Worm (Caenorhabditis elegans) whole organism, L3 larva: ENCODE data around the gene C27F2.6.

Experiments
- R02D3.7 ChIP-seq: fragments of 150-350 bp; optimal IDR thresholded peaks from 2 replicates; lab custom pipeline; 2014; ENCODE audit warnings: missing biosample characterization, missing genetic modification characterization
- ZK546.5 ChIP-seq: sonication (generic microtip); optimal IDR thresholded peaks from 2 replicates; lab custom pipeline; 2017; ENCODE audit warnings: missing biosample characterization, missing genetic modification characterization
- aly-2 ChIP-seq: fragments of 150-350 bp; optimal IDR thresholded peaks from 2 replicates; lab custom pipeline; 2014; ENCODE audit warnings: missing biosample characterization, missing genetic modification characterization
- ceh-16 ChIP-seq: sonication (generic microtip); optimal IDR thresholded peaks from 2 replicates; lab custom pipeline; 2017; ENCODE audit warnings: missing biosample characterization, missing genetic modification characterization
- ceh-28 ChIP-seq: fragments of 150-350 bp; optimal IDR thresholded peaks from 2 replicates; lab custom pipeline; 2014; ENCODE audit warnings: missing biosample characterization, missing genetic modification reagents, missing genetic modification characterization
- ceh-82 ChIP-seq: fragments of 150-350 bp; optimal IDR thresholded peaks from 2 replicates; lab custom pipeline; 2014; ENCODE audit warnings: missing biosample characterization, missing genetic modification characterization
- ceh-9 ChIP-seq: sonication (generic microtip); optimal IDR thresholded peaks from 2 replicates; lab custom pipeline; 2018; ENCODE audit warnings: missing biosample characterization, missing genetic modification characterization
- daf-12 ChIP-seq: fragments of 150-350 bp; optimal IDR thresholded peaks from 2 replicates; lab custom pipeline; 2014; ENCODE audit warnings: missing biosample characterization, missing genetic modification reagents, missing genetic modification characterization
- egl-27 ChIP-seq: sonication (generic microtip); optimal IDR thresholded peaks from 4 replicates; lab custom pipeline; 2017; ENCODE audit warnings: missing biosample characterization, missing genetic modification reagents, missing genetic modification characterization
- egl-5 ChIP-seq: fragments of 150-350 bp; optimal IDR thresholded peaks from 2 replicates; lab custom pipeline; 2017; ENCODE audit warnings: missing biosample characterization, missing genetic modification reagents, missing genetic modification characterization, inconsistent platforms
- elt-1 ChIP-seq: fragments of 150-350 bp; optimal IDR thresholded peaks from 2 replicates; lab custom pipeline; 2014; ENCODE audit warnings: missing biosample characterization, missing genetic modification characterization
- elt-2 ChIP-seq: sonication (generic microtip); optimal IDR thresholded peaks from 2 replicates; lab custom pipeline; 2016; ENCODE audit warnings: missing genetic modification reagents, mild to moderate bottlenecking, missing genetic modification characterization, missing compliant biosample characterization
- eor-1 ChIP-seq, 2 experiments: fragments of 150-350 bp; optimal IDR thresholded peaks; 2 replicates each; lab custom pipeline; 2014 to 2018; ENCODE audit warnings: missing biosample characterization in 2 of 2, missing genetic modification characterization in 2 of 2
- fkh-10 ChIP-seq: sonication (generic microtip); optimal IDR thresholded peaks from 2 replicates; lab custom pipeline; 2017; ENCODE audit warnings: missing biosample characterization, missing genetic modification reagents, missing genetic modification characterization
- fkh-2 ChIP-seq: fragments of 150-350 bp; optimal IDR thresholded peaks from 2 replicates; lab custom pipeline; 2014; ENCODE audit warnings: missing biosample characterization, missing genetic modification reagents, missing genetic modification characterization
- fos-1 ChIP-seq: fragments of 150-350 bp; optimal IDR thresholded peaks from 2 replicates; lab custom pipeline; 2014; ENCODE audit warnings: missing biosample characterization, missing genetic modification characterization
- hmg-11 ChIP-seq: sonication (generic microtip); optimal IDR thresholded peaks from 2 replicates; lab custom pipeline; 2016; ENCODE audit warnings: missing genetic modification characterization, missing compliant biosample characterization
- jun-1 ChIP-seq: fragments of 150-350 bp; optimal IDR thresholded peaks from 2 replicates; lab custom pipeline; 2014; ENCODE audit warnings: missing biosample characterization, missing genetic modification reagents, missing genetic modification characterization
- lin-39 ChIP-seq: fragments of 150-350 bp; optimal IDR thresholded peaks from 2 replicates; lab custom pipeline; 2018; ENCODE audit warnings: missing biosample characterization, missing genetic modification reagents, missing genetic modification characterization
- lsy-12 ChIP-seq: sonication (generic microtip); optimal IDR thresholded peaks from 2 replicates; lab custom pipeline; 2016; ENCODE audit warnings: mild to moderate bottlenecking, missing genetic modification characterization, missing compliant biosample characterization
- mdl-1 ChIP-seq: fragments of 150-350 bp; optimal IDR thresholded peaks from 2 replicates; lab custom pipeline; 2014; ENCODE audit warnings: missing biosample characterization, missing genetic modification characterization
- nfya-1 ChIP-seq: sonication (generic microtip); optimal IDR thresholded peaks from 2 replicates; lab custom pipeline; 2017; ENCODE audit warnings: missing genetic modification characterization, mild to moderate bottlenecking, missing compliant biosample characterization, antibody characterized with exemption, moderate library complexity; ENCODE audit not compliant: insufficient read depth
- nhr-11 ChIP-seq: fragments of 150-350 bp; optimal IDR thresholded peaks from 2 replicates; lab custom pipeline; 2014; ENCODE audit warnings: missing biosample characterization, missing genetic modification characterization
- nhr-12 ChIP-seq: fragments of 150-350 bp; optimal IDR thresholded peaks from 2 replicates; lab custom pipeline; 2014; ENCODE audit warnings: missing biosample characterization, missing genetic modification characterization
- nhr-23 ChIP-seq: fragments of 150-350 bp; optimal IDR thresholded peaks from 2 replicates; lab custom pipeline; 2014; ENCODE audit warnings: missing biosample characterization, missing genetic modification reagents, missing genetic modification characterization
- nhr-237 ChIP-seq: fragments of 150-350 bp; optimal IDR thresholded peaks from 2 replicates; lab custom pipeline; 2014; ENCODE audit warnings: missing biosample characterization, missing genetic modification characterization
- nhr-25 ChIP-seq: sonication (generic microtip); optimal IDR thresholded peaks from 2 replicates; lab custom pipeline; 2017; ENCODE audit warnings: missing biosample characterization, missing genetic modification characterization
- nhr-28 ChIP-seq: fragments of 150-350 bp; optimal IDR thresholded peaks from 2 replicates; lab custom pipeline; 2014; ENCODE audit warnings: missing biosample characterization, missing genetic modification characterization
- nhr-43 ChIP-seq: sonication (generic microtip); optimal IDR thresholded peaks from 2 replicates; lab custom pipeline; 2016; ENCODE audit warnings: mild to moderate bottlenecking, missing genetic modification characterization, missing compliant biosample characterization; ENCODE audit not compliant: poor library complexity, severe bottlenecking
- nhr-76 ChIP-seq: fragments of 150-350 bp; sonication (generic microtip); optimal IDR thresholded peaks from 5 replicates; lab custom pipeline; 2014; ENCODE audit warnings: missing biosample characterization, missing genetic modification characterization
- nhr-77 ChIP-seq: fragments of 150-350 bp; optimal IDR thresholded peaks from 2 replicates; lab custom pipeline; 2014; ENCODE audit warnings: missing biosample characterization, missing genetic modification characterization
- pha-4 ChIP-seq: fragments of 150-350 bp; optimal IDR thresholded peaks from 2 replicates; lab custom pipeline; 2014; ENCODE audit warnings: missing biosample characterization, missing genetic modification reagents, missing genetic modification characterization
- pqm-1 ChIP-seq: fragments of 150-350 bp; optimal IDR thresholded peaks from 2 replicates; lab custom pipeline; 2017; ENCODE audit warnings: missing biosample characterization, missing genetic modification characterization, inconsistent platforms
- sea-2 ChIP-seq: fragments of 150-350 bp; sonication (generic microtip); optimal IDR thresholded peaks from 4 replicates; lab custom pipeline; 2014; ENCODE audit warnings: missing biosample characterization, missing genetic modification reagents, missing genetic modification characterization
- ztf-11 ChIP-seq: fragments of 150-350 bp; optimal IDR thresholded peaks from 2 replicates; lab custom pipeline; 2014; ENCODE audit warnings: missing biosample characterization, missing genetic modification characterization

C27F2.6 gene

ce11 chrIII:4962886-4963285 lies 17.4 kb downstream of the C27F2.6 start, which contains the start of gene C27F2.9 (continued):
- TF ChIP-seq ceh-82 (tag; lab: Kevin White, UChicago) (peak; percentile 27), aly-2 (tag; lab: Kevin White, UChicago) (no peak), ceh-28 (tag; lab: Kevin White, UChicago) (peak; percentile 75), nhr-12 (no peak), hmg-11 (peak; percentile 63), fkh-10 (GFP tag; lab: Kevin White, UChicago) (peak; percentile 3), eor-1 (tag; optimal IDR thresholded peaks at IDR 0.05; lab: Kevin White, UChicago) (no peak), nhr-25 (tag; lab: Kevin White, UChicago) (peak; percentile 79), mdl-1 (tag; lab: Kevin White, UChicago) (no peak), nhr-76 (tag; lab: Kevin White, UChicago) (no peak), ceh-9 (tag; lab: Kevin White, UChicago) (no peak), daf-12 (tag; lab: Kevin White, UChicago) (no peak), ceh-16 (tag; lab: Kevin White, UChicago) (no peak), nhr-23 (peak; percentile 91), nhr-237 (tag; lab: Kevin White, UChicago) (no peak), jun-1 (tag; lab: Kevin White, UChicago) (peak; percentile 60), lin-39 (tag; lab: Kevin White, UChicago) (peak; percentile 67), sea-2 (no peak)

- no peak for TF ChIP-seq nhr-12
- TF ChIP-seq nhr-77 (tag; lab: Kevin White, UChicago): no peak
- TF ChIP-seq aly-2 (tag; lab: Kevin White, UChicago): no peak
- TF ChIP-seq ceh-28 (tag; lab: Kevin White, UChicago): no peak
- TF ChIP-seq mdl-1 (tag; lab: Kevin White, UChicago): no peak
- TF ChIP-seq nhr-43: no peak
- no peak for TF ChIP-seq egl-5 (tag; lab: Kevin White, UChicago)
- TF ChIP-seq nfya-1 (tag; lab: Kevin White, UChicago): no peak
- TF ChIP-seq pha-4: no peak
- TF ChIP-seq nhr-237 (tag; lab: Kevin White, UChicago): no peak
- TF ChIP-seq elt-1 (tag; lab: Kevin White, UChicago): no peak
- TF ChIP-seq ZK546.5 (tag; lab: Kevin White, UChicago): no peak
- no peak for TF ChIP-seq ceh-82 (tag; lab: Kevin White, UChicago)
- TF ChIP-seq pqm-1 (tag; lab: Kevin White, UChicago): no peak
- no peak for TF ChIP-seq sea-2
- TF ChIP-seq ceh-16 (tag; lab: Kevin White, UChicago): no peak
These were observed 17.9 kb downstream of the C27F2.6 start, which contains the start of gene vps-22 for ce11 chrIII:4962393-4962792. vps-22 (minus strand) TSS chrIII:4962493.

ce11 chrIII:4961281-4961680 lies 19.0 kb downstream of the C27F2.6 start:
- TF ChIP-seq mdl-1 (tag; lab: Kevin White, UChicago): no peak
- TF ChIP-seq elt-1 (tag; lab: Kevin White, UChicago): no peak
- no peak for TF ChIP-seq nhr-28 (tag; lab: Kevin White, UChicago)
- TF ChIP-seq ceh-9 (tag; lab: Kevin White, UChicago): no peak

ce11 chrIII:4960204-4960603 lies 20.1 kb downstream of the C27F2.6 start, which contains the start of gene C27F2.4:
C27F2.4 (minus strand) TSS chrIII:4960304.
- TF ChIP-seq fos-1 (tag; lab: Kevin White, UChicago) (no peak), nhr-11 (no peak), nhr-237 (tag; lab: Kevin White, UChicago) (no peak), egl-27 (no peak), ztf-11 (no peak), lsy-12 (tag; lab: Kevin White, UChicago) (no peak), nhr-23 (no peak), fkh-2 (no peak), egl-5 (tag; lab: Kevin White, UChicago) (no peak), daf-12 (tag; lab: Kevin White, UChicago) (no peak), eor-1 (tag; optimal IDR thresholded peaks at IDR 0.05; lab: Kevin White, UChicago) (no peak), jun-1 (tag; lab: Kevin White, UChicago) (no peak), R02D3.7 (tag; lab: Kevin White, UChicago) (no peak), elt-2 (no peak), pqm-1 (tag; lab: Kevin White, UChicago) (no peak), ceh-82 (tag; lab: Kevin White, UChicago) (no peak), nhr-76 (tag; lab: Kevin White, UChicago) (no peak), nhr-77 (tag; lab: Kevin White, UChicago) (no peak)
